Worm (Caenorhabditis elegans) whole organism, L1 larva: ENCODE data around the gene znf-598.

Experiments
- C16A3.4 ChIP-seq: fragments of 150-350 bp; optimal IDR thresholded peaks from 2 replicates; lab custom pipeline; 2014; ENCODE audit warnings: missing biosample characterization, missing genetic modification characterization
- C34B4.2 ChIP-seq: sonication (generic microtip); optimal IDR thresholded peaks from 2 replicates; lab custom pipeline; 2017; ENCODE audit warnings: mild to moderate bottlenecking, missing genetic modification characterization, missing compliant biosample characterization
- alr-1 ChIP-seq: fragments of 200-800 bp; sonication (Bioruptor generic); optimal IDR thresholded peaks from 2 replicates; lab custom pipeline; 2018; ENCODE audit warnings: borderline replicate concordance, mild to moderate bottlenecking, missing genetic modification characterization, missing compliant biosample characterization
- aly-2 ChIP-seq: fragments of 150-350 bp; optimal IDR thresholded peaks from 2 replicates; lab custom pipeline; 2014; ENCODE audit warnings: missing biosample characterization, missing genetic modification characterization
- ceh-63 ChIP-seq: fragments of 200-800 bp; sonication (Bioruptor generic); optimal IDR thresholded peaks from 2 replicates; lab custom pipeline; 2018; ENCODE audit warnings: mild to moderate bottlenecking, missing genetic modification characterization, missing compliant biosample characterization
- ceh-82 ChIP-seq, 3 experiments: fragments of 150-350 bp in 1 of 3; sonication (generic microtip) in 2 of 3; optimal IDR thresholded peaks; 2 replicates each; lab custom pipeline; 2014 to 2017; ENCODE audit warnings: missing biosample characterization in 3 of 3, missing genetic modification characterization in 3 of 3
- dpl-1 ChIP-seq, 3 experiments: fragments of 150-350 bp in 2 of 3; sonication (generic microtip) in 1 of 3; optimal IDR thresholded peaks; 2 replicates each; lab custom pipeline; 2014 to 2017; ENCODE audit warnings: missing biosample characterization in 3 of 3, missing genetic modification characterization in 3 of 3, missing genetic modification reagents in 3 of 3
- dsc-1 ChIP-seq: sonication (generic microtip); optimal IDR thresholded peaks from 2 replicates; lab custom pipeline; 2016; ENCODE audit warnings: mild to moderate bottlenecking, missing genetic modification characterization, missing compliant biosample characterization
- efl-1 ChIP-seq, 4 experiments: fragments of 150-350 bp; optimal IDR thresholded peaks in 3 of 4; peaks in 1 of 4; 1 replicate in 1 of 4; 2 replicates in 3 of 4; lab custom pipeline; 2014; ENCODE audit warnings: missing biosample characterization in 2 of 4, missing genetic modification characterization in 2 of 4, missing genetic modification reagents in 2 of 4
- elt-2 ChIP-seq: sonication (generic microtip); optimal IDR thresholded peaks from 2 replicates; lab custom pipeline; 2016; ENCODE audit warnings: missing genetic modification characterization, mild to moderate bottlenecking, inconsistent platforms, missing compliant biosample characterization, missing genetic modification reagents
- elt-3 ChIP-seq, 6 experiments: fragments of 150-350 bp in 1 of 6; sonication (generic microtip); optimal IDR thresholded peaks; 2 replicates each; lab custom pipeline; 2017 to 2018; ENCODE audit warnings: missing biosample characterization in 6 of 6, missing genetic modification characterization in 6 of 6, inconsistent platforms in 1 of 6
- ets-5 ChIP-seq: fragments of 200-800 bp; sonication (Bioruptor generic); IDR thresholded peaks from 2 replicates; pipeline ENCODE4 v1.3.6; 2022; ENCODE audit warnings: missing genetic modification characterization, missing compliant biosample characterization
- fos-1 ChIP-seq: fragments of 150-350 bp; optimal IDR thresholded peaks from 2 replicates; lab custom pipeline; 2014; ENCODE audit warnings: missing biosample characterization, missing genetic modification characterization
- hlh-17 ChIP-seq: fragments of 200-800 bp; sonication (Bioruptor generic); optimal IDR thresholded peaks from 2 replicates; lab custom pipeline; 2018; ENCODE audit warnings: missing genetic modification characterization, mild to moderate bottlenecking, missing compliant biosample characterization, moderate library complexity, borderline replicate concordance
- hlh-4 ChIP-seq: sonication (generic microtip); optimal IDR thresholded peaks from 2 replicates; lab custom pipeline; 2016; ENCODE audit warnings: mild to moderate bottlenecking, missing genetic modification characterization, missing compliant biosample characterization
- isw-1 ChIP-seq: fragments of 200-800 bp; sonication (Bioruptor generic); IDR thresholded peaks from 2 replicates; pipeline ENCODE4 v1.3.6; 2022; ENCODE audit warnings: missing genetic modification characterization, missing compliant biosample characterization
- lin-13 ChIP-seq: fragments of 150-350 bp; optimal IDR thresholded peaks from 2 replicates; lab custom pipeline; 2014; ENCODE audit warnings: missing biosample characterization, missing genetic modification reagents, missing genetic modification characterization
- lin-14 ChIP-seq: fragments of 200-800 bp; sonication (Bioruptor generic); optimal IDR thresholded peaks from 2 replicates; lab custom pipeline; 2018; ENCODE audit warnings: mild to moderate bottlenecking, missing genetic modification characterization, moderate library complexity, missing compliant biosample characterization
- lsy-2 ChIP-seq, 2 experiments: fragments of 150-350 bp; optimal IDR thresholded peaks; 2 replicates each; lab custom pipeline; 2014; ENCODE audit warnings: missing biosample characterization in 2 of 2, missing genetic modification characterization in 2 of 2
- mab-9 ChIP-seq: fragments of 200-800 bp; sonication (Bioruptor generic); IDR thresholded peaks from 2 replicates; pipeline ENCODE4 v1.3.6; 2022; ENCODE audit warnings: missing genetic modification reagents, missing genetic modification characterization, missing compliant biosample characterization
- mdl-1 ChIP-seq, 2 experiments: fragments of 150-350 bp; optimal IDR thresholded peaks; 2 replicates each; lab custom pipeline; 2014 to 2017; ENCODE audit warnings: missing biosample characterization in 2 of 2, missing genetic modification characterization in 2 of 2, inconsistent platforms in 1 of 2
- mep-1 ChIP-seq: fragments of 150-350 bp; optimal IDR thresholded peaks from 2 replicates; lab custom pipeline; 2014; ENCODE audit warnings: missing biosample characterization, missing genetic modification characterization
- nhr-11 ChIP-seq: fragments of 150-350 bp; optimal IDR thresholded peaks from 2 replicates; lab custom pipeline; 2014; ENCODE audit warnings: missing biosample characterization, missing genetic modification characterization
- nhr-20 ChIP-seq: sonication (generic microtip); optimal IDR thresholded peaks from 2 replicates; lab custom pipeline; 2016; ENCODE audit warnings: mild to moderate bottlenecking, missing genetic modification characterization, missing compliant biosample characterization
- nhr-47 ChIP-seq: sonication (generic microtip); optimal IDR thresholded peaks from 2 replicates; lab custom pipeline; 2016; ENCODE audit warnings: mild to moderate bottlenecking, missing genetic modification characterization, moderate library complexity, missing compliant biosample characterization
- nhr-71 ChIP-seq: sonication (generic microtip); optimal IDR thresholded peaks from 2 replicates; lab custom pipeline; 2016; ENCODE audit warnings: mild to moderate bottlenecking, missing genetic modification characterization, moderate library complexity, missing compliant biosample characterization
- nhr-76 ChIP-seq: sonication (generic microtip); optimal IDR thresholded peaks from 2 replicates; lab custom pipeline; 2017; ENCODE audit warnings: missing biosample characterization, missing genetic modification characterization
- nhr-85 ChIP-seq: sonication (generic microtip); peaks from one replicate; lab custom pipeline; 2016; ENCODE audit warnings: missing genetic modification characterization, inconsistent platforms, missing compliant biosample characterization
- nhr-90 ChIP-seq: sonication (generic microtip); optimal IDR thresholded peaks from 2 replicates; lab custom pipeline; 2016; ENCODE audit warnings: mild to moderate bottlenecking, missing genetic modification characterization, missing compliant biosample characterization; ENCODE audit not compliant: poor library complexity
- pag-3 ChIP-seq: sonication (generic microtip); optimal IDR thresholded peaks from 2 replicates; lab custom pipeline; 2017; ENCODE audit warnings: missing genetic modification characterization, mild to moderate bottlenecking, missing compliant biosample characterization, antibody characterized with exemption, borderline replicate concordance; ENCODE audit not compliant: insufficient read depth
- pqm-1 ChIP-seq: sonication (generic microtip); optimal IDR thresholded peaks from 3 replicates; lab custom pipeline; 2017; ENCODE audit warnings: missing biosample characterization, missing genetic modification characterization
- sox-4 ChIP-seq: sonication (generic microtip); optimal IDR thresholded peaks from 2 replicates; lab custom pipeline; 2016; ENCODE audit warnings: missing genetic modification characterization, missing compliant biosample characterization
- sptf-1 ChIP-seq: fragments of 150-350 bp; optimal IDR thresholded peaks from 2 replicates; lab custom pipeline; 2014; ENCODE audit warnings: missing biosample characterization, missing genetic modification characterization
- swsn-7 ChIP-seq: sonication (generic microtip); optimal IDR thresholded peaks from 2 replicates; lab custom pipeline; 2016; ENCODE audit warnings: missing genetic modification characterization, missing compliant biosample characterization
- tlp-1 ChIP-seq: fragments of 150-350 bp; optimal IDR thresholded peaks from 2 replicates; lab custom pipeline; 2014; ENCODE audit warnings: missing biosample characterization, missing genetic modification characterization
- unc-130 ChIP-seq: fragments of 150-350 bp; optimal IDR thresholded peaks from 2 replicates; lab custom pipeline; 2017; ENCODE audit warnings: missing biosample characterization, missing genetic modification characterization, inconsistent platforms
- unc-98 ChIP-seq: fragments of 200-800 bp; sonication (Bioruptor generic); IDR thresholded peaks from 2 replicates; pipeline ENCODE4 v1.3.6; 2022; ENCODE audit warnings: missing genetic modification characterization, missing compliant biosample characterization
- zag-1 ChIP-seq: fragments of 150-350 bp; optimal IDR thresholded peaks from 2 replicates; lab custom pipeline; 2014; ENCODE audit warnings: missing biosample characterization, missing genetic modification characterization
- ztf-11 ChIP-seq, 2 experiments: sonication (generic microtip); optimal IDR thresholded peaks; 2 replicates each; lab custom pipeline; 2016 to 2017; ENCODE audit warnings: missing genetic modification characterization in 2 of 2, missing biosample characterization in 1 of 2, missing compliant biosample characterization in 1 of 2
- ztf-4 ChIP-seq: fragments of 150-350 bp; optimal IDR thresholded peaks from 2 replicates; lab custom pipeline; 2014; ENCODE audit warnings: missing biosample characterization, missing genetic modification characterization

Gene znf-598

DNA sequence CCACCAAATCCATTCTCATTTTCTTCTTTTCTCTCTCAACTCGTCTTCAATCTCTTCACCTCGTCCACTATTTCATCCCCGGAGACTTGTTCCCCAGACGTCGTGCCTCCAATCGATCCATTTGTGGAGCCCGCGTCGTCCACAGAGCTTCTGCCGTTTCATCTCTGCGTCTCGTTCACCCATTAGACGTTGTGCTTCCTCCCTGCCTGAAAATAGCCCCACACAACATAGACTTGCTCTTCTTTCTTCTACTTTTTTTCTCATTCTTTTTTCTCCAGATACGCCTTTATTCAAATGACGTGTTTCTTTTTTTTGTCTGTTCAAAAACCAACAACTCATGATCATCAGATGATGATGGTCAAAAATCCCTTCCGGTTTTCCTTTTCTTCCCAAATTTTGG lies 32.7 kb upstream of the znf-598 start (continued):
- TF ChIP-seq lsy-2 (tag; optimal IDR thresholded peaks at IDR 0.05; lab: Kevin White, UChicago) = peak; percentile 55 to 59
- TF ChIP-seq lin-13 (GFP tag; lab: Kevin White, UChicago) = no peak
- TF ChIP-seq ceh-82 (tag; optimal IDR thresholded peaks at IDR 0.05; lab: Kevin White, UChicago) = peak; percentile 45 to 64 (median 57)
- TF ChIP-seq nhr-90 (tag; lab: Kevin White, UChicago) = no peak
- peak in 1 of 3 experiments; percentile 41 for TF ChIP-seq dpl-1 (GFP tag; optimal IDR thresholded peaks at IDR 0.05; lab: Kevin White, UChicago)
- TF ChIP-seq isw-1 = peak; percentile 51
- TF ChIP-seq efl-1 (optimal IDR thresholded peaks at IDR 0.05; lab: Kevin White, UChicago) = peak in 1 of 2 experiments; percentile 23
- TF ChIP-seq efl-1 (GFP tag; optimal IDR thresholded peaks at IDR 0.05 in 1 of 2; lab: Kevin White, UChicago) = no peak
- TF ChIP-seq lin-14 = peak; percentile 94
- TF ChIP-seq ztf-4 = no peak
- no peak for TF ChIP-seq hlh-4 (tag; lab: Kevin White, UChicago)
- TF ChIP-seq ets-5 (GFP tag; lab: Robert Waterston, UW) = no peak
- no peak for TF ChIP-seq nhr-85 (tag; lab: Kevin White, UChicago)
- no peak for TF ChIP-seq sptf-1
- TF ChIP-seq aly-2 = no peak
- TF ChIP-seq ceh-63 = no peak
- TF ChIP-seq nhr-76 (tag; lab: Kevin White, UChicago) = no peak
- TF ChIP-seq nhr-71 (tag; lab: Kevin White, UChicago) = peak; percentile 78
- TF ChIP-seq nhr-47 = peak; percentile 64
- TF ChIP-seq sox-4 (tag; lab: Kevin White, UChicago) = no peak
- TF ChIP-seq nhr-20 (tag; lab: Kevin White, UChicago) = no peak
- no peak for TF ChIP-seq fos-1 (tag; lab: Kevin White, UChicago)
- 0 out of 2 replicates have a peak, but pooled peaks have one; percentile 36 for TF ChIP-seq mab-9
- TF ChIP-seq pqm-1 (tag; lab: Kevin White, UChicago) = no peak
- no peak for TF ChIP-seq unc-130
- no peak for TF ChIP-seq mdl-1 (tag; optimal IDR thresholded peaks at IDR 0.05; lab: Kevin White, UChicago)
- TF ChIP-seq pag-3 (tag; lab: Kevin White, UChicago) = no peak
- no peak for TF ChIP-seq hlh-17 (GFP tag; lab: Kevin White, UChicago)
- no peak for TF ChIP-seq C16A3.4 (tag; lab: Kevin White, UChicago)
- TF ChIP-seq swsn-7 (tag; lab: Kevin White, UChicago) = peak; percentile 61
- no peak for TF ChIP-seq elt-2 (tag; lab: Kevin White, UChicago)
- no peak for TF ChIP-seq unc-98
- TF ChIP-seq nhr-11 (tag; lab: Kevin White, UChicago) = no peak
- TF ChIP-seq C34B4.2 (tag; lab: Kevin White, UChicago) = no peak
- TF ChIP-seq ztf-11 (tag; optimal IDR thresholded peaks at IDR 0.05; lab: Kevin White, UChicago) = no peak
- TF ChIP-seq dsc-1 (tag; lab: Kevin White, UChicago) = no peak
- TF ChIP-seq alr-1 (tag; lab: Kevin White, UChicago) = no peak
- no peak for TF ChIP-seq tlp-1

DNA sequence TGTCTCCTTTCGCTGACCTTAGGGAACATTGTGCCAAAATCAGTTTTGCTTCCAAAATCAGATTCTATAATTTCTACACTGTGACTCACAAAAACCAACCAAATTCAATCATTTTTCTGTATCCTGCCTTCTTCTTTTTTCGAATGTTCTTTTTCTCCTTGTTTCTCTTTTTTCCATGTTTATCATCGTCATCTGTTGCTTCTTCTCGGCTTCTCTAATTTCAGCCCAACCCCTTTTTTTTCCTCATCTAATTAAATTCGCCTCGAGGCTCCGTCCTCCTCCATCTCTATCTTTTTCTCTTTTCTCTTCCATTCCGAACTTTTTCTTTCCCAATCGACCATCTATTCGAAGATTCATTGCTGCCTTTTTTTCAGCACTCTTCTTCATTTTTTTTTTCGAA lies 30.9 kb upstream of the znf-598 start, which contains the start of gene unc-104:
TSS of gene unc-104 (plus strand) at position 311 of the 400 bp plus-strand sequence.
- peak; percentile 21 for TF ChIP-seq nhr-71 (tag; lab: Kevin White, UChicago)
- TF ChIP-seq nhr-47 = peak; percentile 12
- no peak for TF ChIP-seq elt-3 (tag; optimal IDR thresholded peaks at IDR 0.05; lab: Kevin White, UChicago)
- TF ChIP-seq efl-1 (optimal IDR thresholded peaks at IDR 0.05; lab: Kevin White, UChicago) = no peak
- no peak for TF ChIP-seq efl-1 (GFP tag; optimal IDR thresholded peaks at IDR 0.05 in 1 of 2; lab: Kevin White, UChicago)
- no peak for TF ChIP-seq mdl-1 (tag; optimal IDR thresholded peaks at IDR 0.05; lab: Kevin White, UChicago)
- peak; percentile 1 for TF ChIP-seq mep-1
- peak; percentile 14 for TF ChIP-seq zag-1 (tag; lab: Kevin White, UChicago)
- peak; percentile 71 for TF ChIP-seq lin-14
- TF ChIP-seq lsy-2 (tag; optimal IDR thresholded peaks at IDR 0.05; lab: Kevin White, UChicago) = peak in 1 of 2 experiments; percentile 19
- TF ChIP-seq, all 84 proteins: peak for 6
